Fruit fly (Drosophila melanogaster): Measurements from ENCODE around the gene Usp30.
A peak's percentile ranks its signal among the peaks of the same experiment; 100 is the strongest.

Gene Usp30

DNA sequence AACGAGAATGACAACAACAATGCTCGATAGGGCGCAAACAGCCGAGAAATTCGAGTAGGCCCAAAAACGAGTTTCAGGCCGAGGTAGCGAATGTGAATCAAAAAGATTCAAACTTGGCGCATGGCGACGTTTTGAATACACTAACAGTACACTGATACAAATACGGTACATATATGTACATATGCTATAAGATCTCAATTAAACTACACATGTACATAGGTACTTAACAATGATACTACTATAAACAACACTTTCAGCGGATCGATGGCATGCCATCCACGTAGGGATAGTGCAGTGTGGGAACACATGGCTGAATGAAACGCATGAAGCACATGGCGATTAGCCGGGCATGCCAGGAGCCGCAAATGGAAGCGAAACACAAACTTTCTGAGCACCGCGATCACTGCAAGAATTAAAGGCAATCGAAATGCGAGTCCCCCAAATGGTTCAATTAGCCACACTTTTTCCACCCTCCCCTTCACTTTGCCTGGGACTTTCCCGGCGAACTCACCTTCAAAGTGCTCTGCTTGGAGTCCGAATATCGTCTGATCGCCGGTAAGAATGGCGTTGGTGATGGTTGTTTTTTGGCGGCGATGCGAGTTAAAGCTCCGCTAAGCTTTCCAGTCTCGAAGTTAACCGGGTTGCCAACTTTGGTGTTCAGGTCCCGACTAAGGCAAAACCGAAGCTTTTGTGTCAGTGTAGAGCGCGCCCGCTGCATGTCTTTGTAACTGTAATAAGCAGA is 36.3 kb upstream of the Usp30 start:
- TF ChIP-seq cnc (optimal IDR thresholded peaks at IDR 0.05), result no peak
- TF ChIP-seq pad (GFP tag; optimal IDR thresholded peaks at IDR 0.05), result no peak
- TF ChIP-seq tj (GFP tag; optimal IDR thresholded peaks at IDR 0.05), result no peak
- TF ChIP-seq CG11617 (GFP tag; optimal IDR thresholded peaks at IDR 0.05), result no peak
- TF ChIP-seq CG7101 (tag; optimal IDR thresholded peaks at IDR 0.05), result no peak
- TF ChIP-seq Mnt (GFP tag; optimal IDR thresholded peaks at IDR 0.05), result peak; percentile 88
- TF ChIP-seq CG14711 (tag; optimal IDR thresholded peaks at IDR 0.05), result peak; percentile 40
- TF ChIP-seq CG7045 (GFP tag; optimal IDR thresholded peaks at IDR 0.05), result no peak
- no peak for TF ChIP-seq Hr96 (GFP tag; optimal IDR thresholded peaks at IDR 0.05)
- no peak for TF ChIP-seq CG1620 (GFP tag; optimal IDR thresholded peaks at IDR 0.05)
- no peak for TF ChIP-seq CG33017 (tag; optimal IDR thresholded peaks at IDR 0.05)
- TF ChIP-seq Clk (GFP tag; optimal IDR thresholded peaks at IDR 0.05), result no peak
- no peak for TF ChIP-seq Crg-1 (GFP tag; optimal IDR thresholded peaks at IDR 0.05)
- peak; percentile 6 for TF ChIP-seq cic (GFP tag; optimal IDR thresholded peaks at IDR 0.05)
- no peak for TF ChIP-seq kay (GFP tag; ENCODE audit: borderline replicate concordance)
- TF ChIP-seq CG12768 (GFP tag; optimal IDR thresholded peaks at IDR 0.05), result no peak
- TF ChIP-seq bab1 (GFP tag; optimal IDR thresholded peaks at IDR 0.05), result peak; percentile 83

DNA sequence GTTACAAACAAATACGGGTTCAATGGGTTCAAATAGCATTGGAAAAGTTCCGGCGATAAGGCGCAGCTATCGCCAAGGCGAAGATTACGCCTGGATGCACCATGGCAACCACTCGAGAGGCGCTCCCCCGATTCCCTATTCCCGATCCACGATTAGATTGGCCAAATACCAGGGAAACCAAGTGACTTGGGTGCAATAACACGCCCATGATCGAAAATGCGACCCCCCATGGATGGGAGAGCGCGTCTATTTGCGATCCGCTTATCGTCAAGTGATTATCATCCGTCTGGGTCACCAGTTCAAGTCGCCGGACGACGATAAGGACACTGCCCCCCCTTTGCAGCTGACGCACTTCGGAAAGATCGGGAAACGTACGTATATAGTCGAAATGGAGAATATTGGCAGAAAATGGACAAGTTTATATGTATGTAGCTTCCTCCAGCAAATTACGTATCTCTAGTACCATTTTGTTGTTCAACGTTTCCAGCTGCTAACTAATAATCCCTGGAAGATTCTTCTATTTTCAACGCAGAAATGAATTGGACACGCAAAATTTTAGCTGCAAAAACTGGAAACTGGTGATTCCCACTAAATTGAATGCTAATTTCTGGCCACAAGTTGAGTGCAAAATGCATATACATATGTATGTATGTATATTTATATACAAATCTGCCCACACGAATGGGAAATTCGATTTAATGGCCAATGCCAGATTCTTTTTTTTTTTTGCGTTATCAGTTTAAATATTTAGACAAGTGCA is 35.6 kb upstream of the Usp30 start:
- peak; percentile 2 for TF ChIP-seq CG1620 (GFP tag; optimal IDR thresholded peaks at IDR 0.05)
- no peak for TF ChIP-seq kay (GFP tag; ENCODE audit: borderline replicate concordance)
- peak; percentile 7 for TF ChIP-seq tj (GFP tag; optimal IDR thresholded peaks at IDR 0.05)
- TF ChIP-seq Crg-1 (GFP tag; optimal IDR thresholded peaks at IDR 0.05), result no peak
- peak; percentile 61 for TF ChIP-seq cic (GFP tag; optimal IDR thresholded peaks at IDR 0.05)
- no peak for TF ChIP-seq bab1 (GFP tag; optimal IDR thresholded peaks at IDR 0.05)

DNA sequence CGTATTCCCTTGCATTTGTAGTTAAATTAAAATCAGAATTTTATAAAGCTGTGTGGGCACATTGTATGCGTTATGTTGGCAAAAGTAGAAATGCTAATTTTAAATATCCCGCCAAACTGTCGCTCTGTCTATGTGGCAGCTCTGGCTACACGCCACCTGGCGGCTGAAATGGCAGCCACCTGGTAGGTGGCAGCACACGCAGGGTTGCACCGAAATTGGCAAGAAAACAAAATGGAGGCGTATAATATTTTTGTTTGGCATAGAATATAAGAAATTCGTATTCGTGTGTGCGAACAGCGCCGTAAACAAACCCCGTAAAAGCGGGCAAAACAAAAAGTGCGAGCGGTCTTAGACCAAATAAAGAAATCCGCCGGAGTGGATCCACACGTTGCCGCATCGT is 28.3 kb upstream of the Usp30 start, which contains the start of gene CG12236:
TSS of gene CG12236 (plus strand) at position 220 of the 400 bp plus-strand sequence.
- TF ChIP-seq pad (GFP tag; optimal IDR thresholded peaks at IDR 0.05), result peak; percentile 64
- TF ChIP-seq bab1 (GFP tag; optimal IDR thresholded peaks at IDR 0.05), result peak; percentile 85
- TF ChIP-seq ovo (GFP tag; optimal IDR thresholded peaks at IDR 0.05), result peak; percentile 27
- peak; percentile 50 for TF ChIP-seq CG12768 (GFP tag; optimal IDR thresholded peaks at IDR 0.05)
- peak; percentile 64 for TF ChIP-seq Mnt (GFP tag; optimal IDR thresholded peaks at IDR 0.05)
- TF ChIP-seq Crg-1 (GFP tag; optimal IDR thresholded peaks at IDR 0.05), result peak; percentile 55
- TF ChIP-seq CG7101 (tag; optimal IDR thresholded peaks at IDR 0.05), result peak; percentile 65
- no peak for TF ChIP-seq cnc (optimal IDR thresholded peaks at IDR 0.05)
- TF ChIP-seq CG5204 (GFP tag; optimal IDR thresholded peaks at IDR 0.05), result no peak
- TF ChIP-seq Clk (GFP tag; optimal IDR thresholded peaks at IDR 0.05), result no peak
- no peak for TF ChIP-seq toe (GFP tag; optimal IDR thresholded peaks at IDR 0.05)
- peak; percentile 16 for TF ChIP-seq cic (GFP tag; optimal IDR thresholded peaks at IDR 0.05)
- TF ChIP-seq kay (GFP tag; ENCODE audit: borderline replicate concordance), result no peak
- TF ChIP-seq Hr96 (GFP tag; optimal IDR thresholded peaks at IDR 0.05), result no peak
- TF ChIP-seq CG11617 (GFP tag; optimal IDR thresholded peaks at IDR 0.05), result peak; percentile 63
- TF ChIP-seq CG7045 (GFP tag; optimal IDR thresholded peaks at IDR 0.05), result no peak
- TF ChIP-seq tj (GFP tag; optimal IDR thresholded peaks at IDR 0.05), result peak; percentile 32
- TF ChIP-seq CG14711 (tag; optimal IDR thresholded peaks at IDR 0.05), result peak; percentile 63
- peak; percentile 82 for TF ChIP-seq CG1620 (GFP tag; optimal IDR thresholded peaks at IDR 0.05)
- no peak for TF ChIP-seq CG33017 (tag; optimal IDR thresholded peaks at IDR 0.05)

DNA sequence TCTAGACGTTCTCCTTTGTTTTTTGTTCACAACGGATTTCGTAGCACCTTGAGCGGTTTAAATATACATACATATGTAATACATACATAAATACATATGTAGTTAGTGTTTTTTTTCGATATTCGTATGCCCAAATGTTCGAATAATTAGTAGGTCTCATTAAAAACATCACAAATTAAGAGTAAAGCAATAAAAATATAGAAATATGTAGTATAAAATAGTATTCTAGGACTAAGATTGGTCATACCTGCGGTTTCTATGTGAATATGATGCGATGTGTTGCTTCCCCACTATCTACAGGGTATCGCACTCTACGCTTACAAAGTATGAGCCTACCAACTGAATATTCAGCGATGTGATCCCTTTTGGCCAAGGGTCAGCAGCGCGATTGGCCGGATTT is 25.9 kb upstream of the Usp30 start, which contains the start of gene CG4020:
TSS of gene CG4020 (plus strand) at position 301 of the 400 bp plus-strand sequence.
- TF ChIP-seq Crg-1 (GFP tag; optimal IDR thresholded peaks at IDR 0.05), result no peak
- TF ChIP-seq toe (GFP tag; optimal IDR thresholded peaks at IDR 0.05), result no peak
- no peak for TF ChIP-seq CG1620 (GFP tag; optimal IDR thresholded peaks at IDR 0.05)
- TF ChIP-seq Clk (GFP tag; optimal IDR thresholded peaks at IDR 0.05), result no peak
- TF ChIP-seq CG14711 (tag; optimal IDR thresholded peaks at IDR 0.05), result no peak

DNA sequence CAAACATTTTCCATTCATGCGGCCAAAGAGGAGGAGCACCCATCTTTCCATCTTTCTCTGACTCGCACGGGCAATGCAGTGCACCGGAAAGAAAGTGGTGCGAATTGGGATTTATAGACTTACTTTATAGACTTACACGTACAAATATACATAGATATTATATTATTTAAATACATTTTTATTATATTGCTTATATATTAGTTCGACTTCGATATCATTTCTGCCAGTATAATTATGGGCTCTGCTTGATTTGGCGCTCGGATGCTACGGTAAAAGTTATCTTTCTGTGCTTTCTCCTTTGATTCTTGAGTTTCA is 25.5 kb upstream of the Usp30 start:
- no peak for TF ChIP-seq CG7101 (tag; optimal IDR thresholded peaks at IDR 0.05)
- no peak for TF ChIP-seq cic (GFP tag; optimal IDR thresholded peaks at IDR 0.05)
- TF ChIP-seq CG11617 (GFP tag; optimal IDR thresholded peaks at IDR 0.05), result no peak
- TF ChIP-seq toe (GFP tag; optimal IDR thresholded peaks at IDR 0.05), result no peak
- no peak for TF ChIP-seq CG33017 (tag; optimal IDR thresholded peaks at IDR 0.05)
- no peak for TF ChIP-seq CG1620 (GFP tag; optimal IDR thresholded peaks at IDR 0.05)
- no peak for TF ChIP-seq CG7045 (GFP tag; optimal IDR thresholded peaks at IDR 0.05)
- no peak for TF ChIP-seq Crg-1 (GFP tag; optimal IDR thresholded peaks at IDR 0.05)
- TF ChIP-seq Mnt (GFP tag; optimal IDR thresholded peaks at IDR 0.05), result no peak
- no peak for TF ChIP-seq bab1 (GFP tag; optimal IDR thresholded peaks at IDR 0.05)
- TF ChIP-seq CG12768 (GFP tag; optimal IDR thresholded peaks at IDR 0.05), result no peak
- TF ChIP-seq ovo (GFP tag; optimal IDR thresholded peaks at IDR 0.05), result no peak
- TF ChIP-seq pad (GFP tag; optimal IDR thresholded peaks at IDR 0.05), result no peak
- TF ChIP-seq Clk (GFP tag; optimal IDR thresholded peaks at IDR 0.05), result no peak
- no peak for TF ChIP-seq CG14711 (tag; optimal IDR thresholded peaks at IDR 0.05)
- TF ChIP-seq cnc (optimal IDR thresholded peaks at IDR 0.05), result no peak
- TF ChIP-seq CG5204 (GFP tag; optimal IDR thresholded peaks at IDR 0.05), result no peak

All from whole organism, adult.